Worm (Caenorhabditis elegans) whole organism, young adult: Measurements from ENCODE around the gene rab-39.

Source experiments
- D2030.7 ChIP-seq: fragments of 200-800 bp; sonication (Bioruptor generic); IDR thresholded peaks from 2 replicates; pipeline ENCODE4 v1.3.6; 2022; ENCODE audit warnings: missing genetic modification reagents, missing genetic modification characterization, missing compliant biosample characterization
- T26A5.8 ChIP-seq: sonication (generic microtip); optimal IDR thresholded peaks from 2 replicates; lab custom pipeline; 2016; ENCODE audit warnings: missing genetic modification characterization, missing compliant biosample characterization
- ceh-40 ChIP-seq: fragments of 200-800 bp; sonication (Bioruptor generic); IDR thresholded peaks from 2 replicates; pipeline ENCODE4 v1.3.6; 2022; ENCODE audit warnings: missing genetic modification characterization, missing compliant biosample characterization
- ceh-58 ChIP-seq: fragments of 200-800 bp; sonication (Bioruptor generic); IDR thresholded peaks from 2 replicates; pipeline ENCODE4 v1.3.6; 2022; ENCODE audit warnings: missing genetic modification characterization, missing compliant biosample characterization
- efl-1 ChIP-seq: fragments of 150-350 bp; optimal IDR thresholded peaks from 2 replicates; lab custom pipeline; 2014; ENCODE audit warnings: missing biosample characterization, missing genetic modification reagents, missing genetic modification characterization
- let-526 ChIP-seq: fragments of 200-800 bp; sonication (Bioruptor generic); IDR thresholded peaks from 2 replicates; pipeline ENCODE4 v1.3.6; 2022; ENCODE audit warnings: missing genetic modification reagents, missing genetic modification characterization, missing compliant biosample characterization
- mes-4 ChIP-seq: sonication (generic microtip); optimal IDR thresholded peaks from 2 replicates; lab custom pipeline; 2016; ENCODE audit warnings: missing genotype, missing genetic modification characterization, missing compliant biosample characterization
- nfya-2 ChIP-seq: fragments of 200-800 bp; sonication (Bioruptor generic); IDR thresholded peaks from 2 replicates; pipeline ENCODE4 v1.3.6; 2022; ENCODE audit warnings: missing genetic modification reagents, missing genetic modification characterization, missing compliant biosample characterization
- pha-4 ChIP-seq: fragments of 150-350 bp; sonication (generic microtip); optimal IDR thresholded peaks from 2 replicates; lab custom pipeline; 2014; ENCODE audit warnings: missing biosample characterization, missing genetic modification reagents, missing genetic modification characterization
- snpc-4 ChIP-seq, 5 experiments: fragments of 150-350 bp in 1 of 5; sonication (generic microtip) in 4 of 5; optimal IDR thresholded peaks; 2 replicates each; lab custom pipeline; 2014 to 2018; ENCODE audit warnings: missing genetic modification characterization in 5 of 5, missing biosample characterization in 3 of 5, antibody characterized with exemption in 2 of 5, mild to moderate bottlenecking in 2 of 5, missing compliant biosample characterization in 2 of 5, missing genotype in 2 of 5, moderate library complexity in 2 of 5, missing genetic modification reagents in 1 of 5

DNA sequence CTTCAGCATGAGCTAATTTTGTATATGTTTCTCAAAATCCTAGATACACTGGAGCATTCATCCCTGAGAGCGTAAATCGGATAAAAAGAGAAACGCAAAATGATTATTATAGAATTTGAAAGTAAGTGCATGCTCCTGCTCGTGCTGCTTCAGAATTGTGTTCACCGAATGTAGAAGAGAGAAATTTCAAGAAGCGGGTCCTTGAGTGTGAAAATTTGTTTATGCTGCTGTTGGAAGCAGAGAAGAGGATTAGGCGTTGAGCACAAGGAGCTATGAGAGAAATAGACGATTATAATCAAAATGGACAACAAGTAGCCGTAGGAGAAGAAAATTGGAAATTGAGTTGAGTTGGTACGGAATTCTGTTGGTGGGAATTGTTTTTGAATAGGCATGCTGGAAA lies 11.0 kb downstream of the rab-39 start:
- TF ChIP-seq D2030.7 (GFP tag; lab: Robert Waterston, UW) = no peak
- no peak for TF ChIP-seq let-526 (GFP tag; lab: Robert Waterston, UW)
- no peak for TF ChIP-seq snpc-4 (GFP tag; optimal IDR thresholded peaks at IDR 0.05; lab: Kevin White, UChicago)
- TF ChIP-seq snpc-4 (tag; optimal IDR thresholded peaks at IDR 0.05; lab: Kevin White, UChicago) = no peak
- no peak for TF ChIP-seq efl-1 (GFP tag; lab: Kevin White, UChicago)
- TF ChIP-seq T26A5.8 (tag; lab: Kevin White, UChicago) = no peak
- TF ChIP-seq mes-4 = no peak
- TF ChIP-seq ceh-58 (GFP tag; lab: Robert Waterston, UW) = no peak
- no peak for TF ChIP-seq pha-4
- no peak for TF ChIP-seq nfya-2 (GFP tag; lab: Robert Waterston, UW)
- no peak for TF ChIP-seq ceh-40 (GFP tag; lab: Robert Waterston, UW)
